Worm (Caenorhabditis elegans) whole organism, L4 larva: ENCODE measurements around the gene F02E8.4.

ENCODE experiments used
- D1046.2 ChIP-seq: fragments of 200-800 bp; sonication (Bioruptor generic); IDR thresholded peaks from 2 replicates; pipeline ENCODE4 v1.3.6; 2022; ENCODE audit warnings: missing genetic modification characterization, missing compliant biosample characterization
- F26F4.8 ChIP-seq: fragments of 200-800 bp; sonication (Bioruptor generic); conservative IDR thresholded peaks from 2 replicates; pipeline ENCODE4 v1.3.6; 2022; ENCODE audit warnings: missing genetic modification characterization, missing compliant biosample characterization
- F44E2.7 ChIP-seq: fragments of 200-800 bp; sonication (Bioruptor generic); IDR thresholded peaks from 2 replicates; pipeline ENCODE4 v2.1.2; 2022; ENCODE audit warnings: missing genetic modification characterization, missing compliant biosample characterization
- F49E8.2 ChIP-seq: sonication (generic microtip); optimal IDR thresholded peaks from 2 replicates; lab custom pipeline; 2016; ENCODE audit warnings: missing compliant biosample characterization, mild to moderate bottlenecking, missing genetic modification characterization, borderline replicate concordance
- T26A8.4 ChIP-seq: fragments of 200-800 bp; sonication (Bioruptor generic); IDR thresholded peaks from 2 replicates; pipeline ENCODE4 v1.3.6; 2022; ENCODE audit warnings: missing genetic modification characterization, missing compliant biosample characterization
- ZK546.5 ChIP-seq, 2 experiments: sonication (generic microtip); optimal IDR thresholded peaks; 2 replicates each; lab custom pipeline; 2017; ENCODE audit warnings: missing biosample characterization in 2 of 2, missing genetic modification characterization in 2 of 2
- aly-2 ChIP-seq: sonication (generic microtip); optimal IDR thresholded peaks from 2 replicates; lab custom pipeline; 2018; ENCODE audit warnings: missing biosample characterization, missing genetic modification characterization
- ama-1 ChIP-seq: fragments of 150-350 bp; optimal IDR thresholded peaks from 2 replicates; lab custom pipeline; 2014; ENCODE audit warnings: inconsistent platforms, mixed read lengths
- attf-4 ChIP-seq: sonication (generic microtip); optimal IDR thresholded peaks from 3 replicates; lab custom pipeline; 2017; ENCODE audit warnings: missing biosample characterization, missing genetic modification characterization
- ceh-20 ChIP-seq: fragments of 200-800 bp; sonication (Bioruptor generic); IDR thresholded peaks from 2 replicates; pipeline ENCODE4 v1.3.6; 2022; ENCODE audit warnings: missing genetic modification reagents, missing genetic modification characterization, missing compliant biosample characterization
- ceh-62 ChIP-seq: sonication (generic microtip); optimal IDR thresholded peaks from 2 replicates; lab custom pipeline; 2017; ENCODE audit warnings: missing biosample characterization, missing genetic modification characterization
- ceh-82 ChIP-seq: sonication (generic microtip); optimal IDR thresholded peaks from 2 replicates; lab custom pipeline; 2017; ENCODE audit warnings: missing biosample characterization, missing genetic modification characterization
- cey-2 ChIP-seq: sonication (generic microtip); optimal IDR thresholded peaks from 3 replicates; lab custom pipeline; 2017; ENCODE audit warnings: missing genetic modification characterization, mild to moderate bottlenecking, missing compliant biosample characterization, antibody characterized with exemption, borderline replicate concordance; ENCODE audit not compliant: insufficient read depth
- daf-12 ChIP-seq: fragments of 150-350 bp; optimal IDR thresholded peaks from 2 replicates; lab custom pipeline; 2014; ENCODE audit warnings: missing biosample characterization, missing genetic modification reagents, missing genetic modification characterization
- daf-16 ChIP-seq, 3 experiments: sonication (generic microtip); optimal IDR thresholded peaks; 2 replicates each; lab custom pipeline; 2016 to 2017; ENCODE audit warnings: missing genetic modification characterization in 3 of 3, missing genetic modification reagents in 3 of 3, mild to moderate bottlenecking in 2 of 3, missing compliant biosample characterization in 2 of 3, missing biosample characterization in 1 of 3, moderate library complexity in 1 of 3
- daf-8 ChIP-seq: fragments of 200-800 bp; sonication (Bioruptor generic); IDR thresholded peaks from 2 replicates; pipeline ENCODE4 v1.3.6; 2022; ENCODE audit warnings: missing genetic modification characterization, missing compliant biosample characterization
- dmd-8 ChIP-seq: fragments of 200-800 bp; sonication (Bioruptor generic); IDR thresholded peaks from 2 replicates; pipeline ENCODE4 v1.3.6; 2022; ENCODE audit warnings: missing genetic modification characterization, missing compliant biosample characterization
- duxl-1 ChIP-seq: sonication (generic microtip); optimal IDR thresholded peaks from 2 replicates; lab custom pipeline; 2016; ENCODE audit warnings: mild to moderate bottlenecking, missing genetic modification characterization, moderate library complexity, missing compliant biosample characterization; ENCODE audit not compliant: poor library complexity
- egl-43 ChIP-seq: fragments of 200-800 bp; sonication (Bioruptor generic); IDR thresholded peaks from 2 replicates; pipeline ENCODE4 v1.3.6; 2022; ENCODE audit warnings: missing genetic modification reagents, missing genetic modification characterization, missing compliant biosample characterization
- fos-1 ChIP-seq: fragments of 150-350 bp; optimal IDR thresholded peaks from 2 replicates; lab custom pipeline; 2014; ENCODE audit warnings: missing biosample characterization, missing genetic modification characterization
- hif-1 ChIP-seq, 2 experiments: sonication (generic microtip); optimal IDR thresholded peaks; 2 replicates each; lab custom pipeline; 2016 to 2017; ENCODE audit warnings: missing compliant biosample characterization in 2 of 2, missing genetic modification characterization in 2 of 2, missing genetic modification reagents in 2 of 2, missing genotype in 2 of 2, mild to moderate bottlenecking in 1 of 2
- hlh-11 ChIP-seq: fragments of 200-800 bp; sonication (Bioruptor generic); optimal IDR thresholded peaks from 2 replicates; lab custom pipeline; 2018; ENCODE audit warnings: mild to moderate bottlenecking, missing genetic modification characterization, missing compliant biosample characterization
- hmg-1.1 ChIP-seq: fragments of 200-800 bp; sonication (Bioruptor generic); IDR thresholded peaks from 2 replicates; pipeline ENCODE4 v1.3.6; 2022; ENCODE audit warnings: missing genetic modification reagents, missing genetic modification characterization, missing compliant biosample characterization
- lim-7 ChIP-seq: fragments of 200-800 bp; sonication (Bioruptor generic); IDR thresholded peaks from 2 replicates; pipeline ENCODE4 v1.3.6; 2022; ENCODE audit warnings: missing genetic modification characterization, missing compliant biosample characterization
- lin-38 ChIP-seq: fragments of 200-800 bp; sonication (Bioruptor generic); IDR thresholded peaks from 2 replicates; pipeline ENCODE4 v1.3.6; 2022; ENCODE audit warnings: missing genetic modification reagents, missing genetic modification characterization, missing compliant biosample characterization
- lin-39 ChIP-seq: fragments of 150-350 bp; optimal IDR thresholded peaks from 2 replicates; lab custom pipeline; 2014; ENCODE audit warnings: missing biosample characterization, missing genetic modification reagents, missing genetic modification characterization
- madf-5 ChIP-seq, 2 experiments: fragments of 200-800 bp; sonication (Bioruptor generic); IDR thresholded peaks; 2 replicates each; pipeline ENCODE4 v1.3.6; 2022; ENCODE audit warnings: missing compliant biosample characterization in 2 of 2, missing genetic modification characterization in 2 of 2
- mdl-1 ChIP-seq, 2 experiments: fragments of 150-350 bp in 1 of 2; sonication (generic microtip) in 1 of 2; optimal IDR thresholded peaks; 2 replicates each; lab custom pipeline; 2014 to 2017; ENCODE audit warnings: missing biosample characterization in 2 of 2, missing genetic modification characterization in 2 of 2
- mes-2 ChIP-seq: sonication (generic microtip); optimal IDR thresholded peaks from 2 replicates; lab custom pipeline; 2016; ENCODE audit warnings: missing genotype, mild to moderate bottlenecking, missing genetic modification characterization, missing compliant biosample characterization; ENCODE audit not compliant: poor library complexity, severe bottlenecking
- nhr-10 ChIP-seq: fragments of 150-350 bp; optimal IDR thresholded peaks from 2 replicates; lab custom pipeline; 2014; ENCODE audit warnings: missing biosample characterization, missing genetic modification characterization
- nhr-102 ChIP-seq: sonication (generic microtip); optimal IDR thresholded peaks from 2 replicates; lab custom pipeline; 2016; ENCODE audit warnings: mild to moderate bottlenecking, missing genetic modification characterization, moderate library complexity, missing compliant biosample characterization
- nhr-111 ChIP-seq: fragments of 200-800 bp; sonication (Bioruptor generic); optimal IDR thresholded peaks from 2 replicates; lab custom pipeline; 2018; ENCODE audit warnings: mild to moderate bottlenecking, missing genetic modification characterization, missing compliant biosample characterization
- nhr-25 ChIP-seq: sonication (generic microtip); optimal IDR thresholded peaks from 2 replicates; lab custom pipeline; 2017; ENCODE audit warnings: missing genetic modification characterization, mild to moderate bottlenecking, missing compliant biosample characterization, antibody characterized with exemption, moderate library complexity, borderline replicate concordance; ENCODE audit not compliant: insufficient read depth
- nhr-28 ChIP-seq: fragments of 150-350 bp; optimal IDR thresholded peaks from 2 replicates; lab custom pipeline; 2014; ENCODE audit warnings: missing biosample characterization, missing genetic modification characterization
- nhr-41 ChIP-seq: fragments of 200-800 bp; sonication (Bioruptor generic); IDR thresholded peaks from 2 replicates; pipeline ENCODE4 v1.3.6; 2022; ENCODE audit warnings: missing genetic modification reagents, missing genetic modification characterization, missing compliant biosample characterization
- nhr-76 ChIP-seq: fragments of 150-350 bp; optimal IDR thresholded peaks from 2 replicates; lab custom pipeline; 2014; ENCODE audit warnings: missing biosample characterization, missing genetic modification characterization
- pqm-1 ChIP-seq: sonication (generic microtip); optimal IDR thresholded peaks from 2 replicates; lab custom pipeline; 2017; ENCODE audit warnings: missing biosample characterization, missing genetic modification characterization
- rbr-2 ChIP-seq: sonication (generic microtip); optimal IDR thresholded peaks from 2 replicates; lab custom pipeline; 2016; ENCODE audit warnings: missing genotype, missing genetic modification characterization, missing compliant biosample characterization
- saeg-2 ChIP-seq: fragments of 200-800 bp; sonication (Bioruptor generic); IDR thresholded peaks from 2 replicates; pipeline ENCODE4 v1.3.6; 2022; ENCODE audit warnings: missing genetic modification reagents, missing genetic modification characterization, missing compliant biosample characterization
- set-16 ChIP-seq: fragments of 200-800 bp; sonication (Bioruptor generic); IDR thresholded peaks from 2 replicates; pipeline ENCODE4 v1.3.6; 2022; ENCODE audit warnings: missing genetic modification reagents, missing genetic modification characterization, missing compliant biosample characterization
- snpc-1.2 ChIP-seq: fragments of 200-800 bp; sonication (Bioruptor generic); IDR thresholded peaks from 2 replicates; pipeline ENCODE4 v1.3.6; 2022; ENCODE audit warnings: missing genetic modification reagents, missing genetic modification characterization, missing compliant biosample characterization
- snpc-4 ChIP-seq: fragments of 150-350 bp; optimal IDR thresholded peaks from 2 replicates; lab custom pipeline; 2014; ENCODE audit warnings: missing biosample characterization, missing genetic modification characterization
- spr-3 ChIP-seq: fragments of 200-800 bp; sonication (Bioruptor generic); optimal IDR thresholded peaks from 2 replicates; lab custom pipeline; 2018; ENCODE audit warnings: mild to moderate bottlenecking, missing genetic modification characterization, missing compliant biosample characterization
- tag-97 ChIP-seq: fragments of 200-800 bp; sonication (Bioruptor generic); IDR thresholded peaks from 2 replicates; pipeline ENCODE4 v1.3.6; 2022; ENCODE audit warnings: missing genetic modification characterization, missing compliant biosample characterization
- unc-130 ChIP-seq: sonication (generic microtip); optimal IDR thresholded peaks from 2 replicates; lab custom pipeline; 2016; ENCODE audit warnings: missing genetic modification reagents, missing genetic modification characterization, missing compliant biosample characterization
- unc-39 ChIP-seq: sonication (generic microtip); optimal IDR thresholded peaks from 2 replicates; lab custom pipeline; 2017; ENCODE audit warnings: missing biosample characterization, missing genetic modification characterization
- vab-7 ChIP-seq: fragments of 200-800 bp; sonication (Bioruptor generic); IDR thresholded peaks from 2 replicates; pipeline ENCODE4 v1.3.6; 2022; ENCODE audit warnings: missing genetic modification reagents, missing genetic modification characterization, missing compliant biosample characterization
- zag-1 ChIP-seq: fragments of 150-350 bp; optimal IDR thresholded peaks from 2 replicates; lab custom pipeline; 2014; ENCODE audit warnings: missing biosample characterization, missing genetic modification characterization
- zip-2 ChIP-seq: fragments of 150-350 bp; optimal IDR thresholded peaks from 2 replicates; lab custom pipeline; 2014; ENCODE audit warnings: missing biosample characterization, missing genetic modification characterization

The F02E8.4 gene

ce11 chrX:4453101-4453500 lies 819 bp upstream of the F02E8.4 start (continued):
- TF ChIP-seq daf-8 (GFP tag; lab: Robert Waterston, UW) (0 out of 2 replicates have a peak, but pooled peaks have one; percentile 44), nhr-28 (no peak), F26F4.8 (GFP tag; lab: Robert Waterston, UW) (peak; percentile 69; the same call in 1 of the 2 replicates), mes-2 (tag; lab: Kevin White, UChicago) (peak; percentile 49), mdl-1 (tag; optimal IDR thresholded peaks at IDR 0.05; lab: Kevin White, UChicago) (no peak), ama-1 (no peak), F49E8.2 (tag; lab: Kevin White, UChicago) (peak; percentile 50), nhr-102 (no peak), nhr-111 (GFP tag; lab: Kevin White, UChicago) (no peak), hlh-11 (tag; lab: Kevin White, UChicago) (no peak), lin-38 (GFP tag; lab: Robert Waterston, UW) (peak; percentile 63; the same call in 1 of the 2 replicates), ceh-82 (no peak), lin-39 (tag; lab: Kevin White, UChicago) (no peak), fos-1 (no peak), madf-5 (GFP tag; IDR thresholded peaks at IDR 0.05; lab: Robert Waterston, UW) (peak in 1 of 2 experiments; percentile 79; a peak in 1 of 4 replicates), dmd-8 (GFP tag; lab: Robert Waterston, UW) (no peak), zip-2 (tag; lab: Kevin White, UChicago) (no peak), spr-3 (GFP tag; lab: Kevin White, UChicago) (no peak), F44E2.7 (GFP tag; lab: Robert Waterston, UW) (0 out of 2 replicates have a peak, but pooled peaks have one; percentile 67), tag-97 (GFP tag; lab: Robert Waterston, UW) (no peak), saeg-2 (no peak), snpc-1.2 (GFP tag; lab: Robert Waterston, UW) (peak; percentile 83), lim-7 (GFP tag; lab: Robert Waterston, UW) (peak; percentile 85), daf-16 (GFP tag; optimal IDR thresholded peaks at IDR 0.05; lab: Kevin White, UChicago) (peak in 1 of 2 experiments; percentile 61), daf-16 (tag; optimal IDR thresholded peaks at IDR 0.05; lab: Kevin White, UChicago) (peak; percentile 36), vab-7 (GFP tag; lab: Robert Waterston, UW) (peak; percentile 79), ZK546.5 (tag; optimal IDR thresholded peaks at IDR 0.05; lab: Kevin White, UChicago) (no peak), ceh-62 (tag; lab: Kevin White, UChicago) (no peak), unc-39 (tag; lab: Kevin White, UChicago) (no peak), zag-1 (tag; lab: Kevin White, UChicago) (no peak), pqm-1 (no peak), hmg-1.1 (no peak), snpc-4 (no peak), D1046.2 (no peak), duxl-1 (tag; lab: Kevin White, UChicago) (peak; percentile 59), egl-43 (GFP tag; lab: Robert Waterston, UW) (peak; percentile 85), nhr-41 (no peak)

ce11 chrX:4457853-4458322 lies 4.0 kb downstream of the F02E8.4 start, which contains the start of gene aps-2:
aps-2 (plus strand) TSS chrX:4458272.
- no peak for TF ChIP-seq nhr-10 (tag; lab: Kevin White, UChicago)
- no peak for TF ChIP-seq unc-130 (GFP tag; lab: Kevin White, UChicago)
- TF ChIP-seq hif-1 (tag; optimal IDR thresholded peaks at IDR 0.05; lab: Kevin White, UChicago) = peak in 1 of 2 experiments; percentile 36
- TF ChIP-seq duxl-1 (tag; lab: Kevin White, UChicago) = no peak
- TF ChIP-seq tag-97 (GFP tag; lab: Robert Waterston, UW) = no peak
- TF ChIP-seq aly-2 = no peak
- TF ChIP-seq madf-5 (GFP tag; IDR thresholded peaks at IDR 0.05; lab: Robert Waterston, UW) = no peak
- TF ChIP-seq T26A8.4 (GFP tag; lab: Robert Waterston, UW) = no peak
- no peak for TF ChIP-seq ceh-20 (GFP tag; lab: Robert Waterston, UW)
- TF ChIP-seq saeg-2 = no peak
- TF ChIP-seq rbr-2 (tag; lab: Kevin White, UChicago) = peak; percentile 48
- TF ChIP-seq ceh-82 = no peak
- TF ChIP-seq D1046.2 = no peak
- TF ChIP-seq lim-7 (GFP tag; lab: Robert Waterston, UW) = no peak
- no peak for TF ChIP-seq nhr-76
- no peak for TF ChIP-seq nhr-41
- TF ChIP-seq daf-12 = no peak
- no peak for TF ChIP-seq daf-8 (GFP tag; lab: Robert Waterston, UW)
- no peak for TF ChIP-seq attf-4
- no peak for TF ChIP-seq nhr-25
- no peak for TF ChIP-seq cey-2 (tag; lab: Kevin White, UChicago)
- no peak for TF ChIP-seq vab-7 (GFP tag; lab: Robert Waterston, UW)
- no peak for TF ChIP-seq egl-43 (GFP tag; lab: Robert Waterston, UW)
- no peak for TF ChIP-seq set-16 (GFP tag; lab: Robert Waterston, UW)
